Worm (Caenorhabditis elegans): Measurements from ENCODE around the gene pqn-67.

Gene pqn-67

DNA sequence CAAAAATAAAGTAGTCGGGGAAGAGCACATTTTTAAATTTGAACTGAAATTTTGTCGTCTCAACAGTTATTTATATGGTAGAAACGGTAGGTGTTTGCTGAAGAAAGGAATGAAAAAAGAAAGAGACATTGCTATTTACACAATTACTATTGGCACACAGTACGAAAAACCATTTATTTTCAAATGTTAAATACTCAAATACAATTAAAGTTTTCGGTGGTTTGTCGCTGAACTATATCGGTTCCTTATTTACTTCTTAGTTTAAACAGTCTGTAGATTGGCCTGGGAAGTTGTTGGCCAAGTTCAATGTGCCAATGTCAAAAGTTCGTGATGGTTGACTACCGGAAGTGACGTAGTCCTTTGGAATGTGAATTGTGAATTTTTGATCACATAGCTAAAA lies 20.2 kb upstream of the pqn-67 start, which contains the start of gene ttr-27:
ttr-27 (minus strand) TSS at position 45 of the 400 bp plus-strand sequence.
- TF ChIP-seq repo-1 (tag; optimal IDR thresholded peaks at IDR 0.05) (no peak), ztf-28 (GFP tag; IDR thresholded peaks at IDR 0.05) (no peak), aptf-2 (GFP tag; conservative IDR thresholded peaks at IDR 0.05) (no peak), F22D6.2 (tag; optimal IDR thresholded peaks at IDR 0.05) (no peak), ztf-22 (GFP tag; optimal IDR thresholded peaks at IDR 0.05) (no peak), B0261.1 (tag; optimal IDR thresholded peaks at IDR 0.05) (no peak), bed-1 (GFP tag; IDR thresholded peaks at IDR 0.05) (no peak), ets-4 (GFP tag; optimal IDR thresholded peaks at IDR 0.05) (no peak), Y53F4B.3 (GFP tag; IDR thresholded peaks at IDR 0.05) (no peak), hmg-1.2 (GFP tag; IDR thresholded peaks at IDR 0.05) (no peak), ztf-26 (tag; optimal IDR thresholded peaks at IDR 0.05) (no peak), F23B12.7 (tag; optimal IDR thresholded peaks at IDR 0.05; ENCODE audit: insufficient read depth) (no peak), madf-8 (GFP tag; conservative IDR thresholded peaks at IDR 0.05) (no peak), let-526 (GFP tag; IDR thresholded peaks at IDR 0.05) (no peak), xnd-1 (tag; optimal IDR thresholded peaks at IDR 0.05) (no peak), lin-35 (GFP tag; optimal IDR thresholded peaks at IDR 0.05) (no peak), F55B11.4 (tag; optimal IDR thresholded peaks at IDR 0.05; ENCODE audit: borderline replicate concordance, insufficient read depth) (no peak), chd-7 (tag; optimal IDR thresholded peaks at IDR 0.05) (no peak), F10E7.11 (tag; optimal IDR thresholded peaks at IDR 0.05) (no peak)

DNA sequence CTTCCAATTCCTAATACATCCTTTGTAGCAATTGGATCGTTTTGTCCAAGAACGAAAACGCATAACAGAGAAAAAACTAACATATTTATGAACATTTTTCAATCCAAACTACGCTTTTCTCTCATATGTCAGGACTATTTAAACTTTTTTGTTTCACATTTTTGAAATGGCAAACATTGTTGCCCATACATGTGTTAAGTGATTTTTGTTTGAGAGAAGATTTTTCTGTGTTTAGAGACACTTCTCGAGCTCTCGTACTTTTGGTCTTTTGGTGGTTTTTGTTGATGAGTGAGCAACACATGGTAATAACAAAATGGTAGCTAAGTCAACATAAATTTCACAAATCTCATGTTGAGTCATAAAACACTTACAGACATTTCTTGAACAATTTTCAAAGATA lies 19.2 kb upstream of the pqn-67 start, which contains the start of gene ttr-28:
ttr-28 (minus strand) TSS at position 101 of the 400 bp plus-strand sequence.
- TF ChIP-seq nhr-120 (GFP tag; IDR thresholded peaks at IDR 0.05) (no peak), lin-40 (tag; optimal IDR thresholded peaks at IDR 0.05) (no peak), F55B11.4 (tag; optimal IDR thresholded peaks at IDR 0.05; ENCODE audit: borderline replicate concordance, insufficient read depth) (no peak), Y53F4B.3 (GFP tag; IDR thresholded peaks at IDR 0.05) (no peak), B0336.3 (GFP tag; IDR thresholded peaks at IDR 0.05) (no peak), egl-44 (GFP tag; IDR thresholded peaks at IDR 0.05) (no peak), ets-4 (GFP tag; optimal IDR thresholded peaks at IDR 0.05) (no peak), aptf-2 (GFP tag; conservative IDR thresholded peaks at IDR 0.05) (no peak), hmg-20 (GFP tag; IDR thresholded peaks at IDR 0.05) (no peak)

DNA sequence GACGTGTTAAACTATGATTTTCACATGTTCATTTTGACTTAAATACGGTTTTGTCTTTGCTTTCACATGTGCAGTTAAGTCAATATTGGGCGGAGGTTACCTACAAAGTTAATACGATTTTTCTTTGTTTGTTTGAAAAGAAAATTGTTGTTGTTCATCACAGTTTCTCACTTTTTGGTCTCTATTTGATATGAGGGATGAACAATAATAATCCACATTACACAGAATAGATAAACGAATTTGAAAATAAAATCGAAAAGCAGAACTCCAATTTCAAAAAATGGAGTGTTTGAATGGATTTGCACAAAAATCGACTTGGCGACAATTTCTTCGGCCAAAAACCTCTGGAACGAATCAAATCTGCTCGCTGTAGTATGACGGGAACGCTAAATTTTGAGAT lies 17.5 kb upstream of the pqn-67 start, which contains the start of gene ttr-29:
ttr-29 (minus strand) TSS at position 101 of the 400 bp plus-strand sequence.
- TF ChIP-seq athp-1 (tag; optimal IDR thresholded peaks at IDR 0.05) (no peak), dpff-1 (tag; optimal IDR thresholded peaks at IDR 0.05) (no peak), Y95B8A.8 (GFP tag; IDR thresholded peaks at IDR 0.05) (no peak), efl-1 (GFP tag; optimal IDR thresholded peaks at IDR 0.05) (no peak), ztf-26 (tag; optimal IDR thresholded peaks at IDR 0.05) (no peak), cebp-2 (GFP tag; IDR thresholded peaks at IDR 0.05) (no peak), ceh-91 (GFP tag; IDR thresholded peaks at IDR 0.05) (no peak), ekl-4 (GFP tag; IDR thresholded peaks at IDR 0.05) (no peak), attf-3 (GFP tag; conservative IDR thresholded peaks at IDR 0.05) (no peak), mel-28 (tag; optimal IDR thresholded peaks at IDR 0.05; ENCODE audit: borderline replicate concordance) (no peak), bed-2 (GFP tag; IDR thresholded peaks at IDR 0.05) (no peak), rcor-1 (GFP tag; IDR thresholded peaks at IDR 0.05) (no peak), zim-3 (tag; optimal IDR thresholded peaks at IDR 0.05) (no peak), cebp-1 (GFP tag; IDR thresholded peaks at IDR 0.05) (no peak), cebp-1 (tag; optimal IDR thresholded peaks at IDR 0.05) (no peak), mes-4 (tag; optimal IDR thresholded peaks at IDR 0.05) (no peak), lsl-1 (GFP tag; optimal IDR thresholded peaks at IDR 0.05) (no peak), hmg-20 (GFP tag; IDR thresholded peaks at IDR 0.05) (no peak), ceh-27 (GFP tag; optimal IDR thresholded peaks at IDR 0.05) (no peak), sea-2 (GFP tag; IDR thresholded peaks at IDR 0.05) (no peak), mcd-1 (GFP tag; IDR thresholded peaks at IDR 0.05) (no peak)

All from whole organism, young adult.